Worm (Caenorhabditis elegans): ENCODE results near the gene F56C4.4.

- TF ChIP-seq flt-1 (GFP tag; IDR thresholded peaks at IDR 0.05) (no peak), tra-4 (tag; optimal IDR thresholded peaks at IDR 0.05) (no peak), pes-1 (GFP tag; IDR thresholded peaks at IDR 0.05) (no peak), ama-1 (optimal IDR thresholded peaks at IDR 0.05) (no peak), hmbx-1 (tag; optimal IDR thresholded peaks at IDR 0.05) (no peak), scrt-1 (GFP tag; IDR thresholded peaks at IDR 0.05) (no peak), sea-1 (GFP tag; conservative IDR thresholded peaks at IDR 0.05) (no peak)
These were observed 33.1 kb upstream of the F56C4.4 start, which contains the start of gene K08C7.7 for ce11 chrIV:10664134-10664533.
